Worm (Caenorhabditis elegans) whole organism, L2 larva: ENCODE results near the gene srx-105.

Experiments used
- ama-1 ChIP-seq: fragments of 150-350 bp; optimal IDR thresholded peaks from 2 replicates; lab custom pipeline; 2018; ENCODE audit warnings: inconsistent platforms
- lin-39 ChIP-seq: fragments of 150-350 bp; optimal IDR thresholded peaks from 2 replicates; lab custom pipeline; 2014; ENCODE audit warnings: missing biosample characterization, missing genetic modification reagents, missing genetic modification characterization
- nhr-11 ChIP-seq: fragments of 150-350 bp; optimal IDR thresholded peaks from 2 replicates; lab custom pipeline; 2014; ENCODE audit warnings: missing biosample characterization, missing genetic modification characterization
- nhr-12 ChIP-seq: fragments of 150-350 bp; optimal IDR thresholded peaks from 2 replicates; lab custom pipeline; 2014; ENCODE audit warnings: missing biosample characterization, missing genetic modification characterization
- nhr-77 ChIP-seq: fragments of 150-350 bp; optimal IDR thresholded peaks from 2 replicates; lab custom pipeline; 2014; ENCODE audit warnings: missing biosample characterization, missing genetic modification characterization
- unc-39 ChIP-seq: fragments of 150-350 bp; optimal IDR thresholded peaks from 2 replicates; lab custom pipeline; 2014; ENCODE audit warnings: missing biosample characterization, missing genetic modification characterization
- unc-62 ChIP-seq: fragments of 150-350 bp; optimal IDR thresholded peaks from 2 replicates; lab custom pipeline; 2014; ENCODE audit warnings: missing biosample characterization, missing genetic modification reagents, missing genetic modification characterization

- TF ChIP-seq nhr-12 (tag; lab: Kevin White, UChicago) (no peak), unc-39 (no peak), nhr-11 (tag; lab: Kevin White, UChicago) (no peak), lin-39 (tag; lab: Kevin White, UChicago) (no peak), nhr-77 (tag; lab: Kevin White, UChicago) (no peak), ama-1 (lab: Kevin White, UChicago) (no peak), unc-62 (GFP tag; lab: Kevin White, UChicago) (no peak)
These were observed 30.2 kb downstream of the srx-105 start, which contains the start of gene srx-98 for ce11 chrII:3670956-3671355.
